Worm (Caenorhabditis elegans) whole organism, L1 larva: ENCODE results near the gene sdz-9.

ENCODE experiments used
- ces-1 ChIP-seq: fragments of 150-350 bp; optimal IDR thresholded peaks from 2 replicates; lab custom pipeline; 2014; ENCODE audit warnings: missing biosample characterization, missing genetic modification reagents, missing genetic modification characterization
- egl-13 ChIP-seq: sonication (generic microtip); optimal IDR thresholded peaks from 2 replicates; lab custom pipeline; 2016; ENCODE audit warnings: missing genotype, missing genetic modification reagents, missing genetic modification characterization, missing compliant biosample characterization
- ets-5 ChIP-seq: fragments of 200-800 bp; sonication (Bioruptor generic); IDR thresholded peaks from 2 replicates; pipeline ENCODE4 v1.3.6; 2022; ENCODE audit warnings: missing genetic modification characterization, missing compliant biosample characterization
- lir-3 ChIP-seq: sonication (generic microtip); optimal IDR thresholded peaks from 2 replicates; lab custom pipeline; 2016; ENCODE audit warnings: mild to moderate bottlenecking, missing genetic modification characterization, moderate library complexity, missing compliant biosample characterization; ENCODE audit not compliant: poor library complexity
- nhr-11 ChIP-seq: fragments of 150-350 bp; optimal IDR thresholded peaks from 2 replicates; lab custom pipeline; 2014; ENCODE audit warnings: missing biosample characterization, missing genetic modification characterization

DNA sequence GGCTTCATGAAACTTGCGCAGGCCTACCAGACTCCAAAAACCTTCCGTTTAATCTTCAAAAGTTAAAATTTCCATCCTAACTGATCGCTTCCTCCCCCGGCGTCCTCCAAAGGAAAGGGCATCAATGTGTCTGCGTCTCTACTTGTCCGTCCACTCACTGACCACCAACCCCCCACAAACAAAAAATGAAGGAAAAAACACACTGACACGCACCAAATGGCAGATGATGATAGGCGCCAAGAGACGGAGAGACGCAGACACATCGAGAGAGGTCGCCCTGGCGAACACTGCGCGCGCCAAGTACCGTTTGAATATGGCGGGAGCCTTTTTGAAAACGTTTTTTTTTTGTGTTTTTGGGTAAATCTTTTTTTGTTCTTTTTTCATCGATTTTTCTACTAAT lies 38.7 kb downstream of the sdz-9 start:
- TF ChIP-seq lir-3 (tag; lab: Kevin White, UChicago) (no peak), nhr-11 (tag; lab: Kevin White, UChicago) (no peak), ces-1 (GFP tag; lab: Kevin White, UChicago) (no peak), ets-5 (GFP tag; lab: Robert Waterston, UW) (no peak), egl-13 (tag; lab: Kevin White, UChicago) (no peak)
